Worm (Caenorhabditis elegans): ENCODE data around the gene C50E10.1.
"Not testable (repeated sequence)": the region's sequence is repeated elsewhere in the genome, so short reads cannot be mapped to it uniquely, and the experiment has no call there.

Gene C50E10.1

ce11 chrII:12335430-12335829 lies 33.2 kb upstream of the C50E10.1 start, which contains the start of gene sre-52:
Gene sre-52 (plus strand): TSS chrII:12335730.
- TF ChIP-seq ztf-11 (tag; optimal IDR thresholded peaks at IDR 0.05) = no peak
- TF ChIP-seq lsy-2 (tag; optimal IDR thresholded peaks at IDR 0.05) = no peak
- TF ChIP-seq tbx-8 (GFP tag; optimal IDR thresholded peaks at IDR 0.05) = no peak
- TF ChIP-seq flh-1 (GFP tag; optimal IDR thresholded peaks at IDR 0.05) = no peak
- no peak for TF ChIP-seq unc-39 (tag; optimal IDR thresholded peaks at IDR 0.05)
- no peak for TF ChIP-seq zip-8 (tag; optimal IDR thresholded peaks at IDR 0.05)

ce11 chrII:12332624-12333023 lies 30.4 kb upstream of the C50E10.1 start, which contains the start of gene sre-54:
Gene sre-54 (plus strand): TSS chrII:12332924.
- TF ChIP-seq lin-32 (GFP tag; optimal IDR thresholded peaks at IDR 0.05) = no peak
- TF ChIP-seq zip-8 (tag; optimal IDR thresholded peaks at IDR 0.05) = no peak
- no peak for TF ChIP-seq elt-3 (tag; optimal IDR thresholded peaks at IDR 0.05)
- no peak for TF ChIP-seq lsy-2 (tag; optimal IDR thresholded peaks at IDR 0.05)
- TF ChIP-seq snpc-4 (tag; optimal IDR thresholded peaks at IDR 0.05) = no peak
- no peak for TF ChIP-seq unc-120 (tag; optimal IDR thresholded peaks at IDR 0.05; ENCODE audit: poor library complexity, severe bottlenecking)
- TF ChIP-seq hlh-1 (tag; optimal IDR thresholded peaks at IDR 0.05) = no peak
- TF ChIP-seq nhr-237 (tag; optimal IDR thresholded peaks at IDR 0.05) = no peak
- no peak for TF ChIP-seq bed-3 (GFP tag; optimal IDR thresholded peaks at IDR 0.05)
- no peak for TF ChIP-seq mab-5 (tag; optimal IDR thresholded peaks at IDR 0.05)
- TF ChIP-seq ztf-11 (tag; optimal IDR thresholded peaks at IDR 0.05) = no peak
- TF ChIP-seq sptf-1 (tag; optimal IDR thresholded peaks at IDR 0.05) = no peak
- TF ChIP-seq ces-1 (GFP tag; optimal IDR thresholded peaks at IDR 0.05) = no peak
- TF ChIP-seq ceh-83 (GFP tag; optimal IDR thresholded peaks at IDR 0.05) = no peak

DNA sequence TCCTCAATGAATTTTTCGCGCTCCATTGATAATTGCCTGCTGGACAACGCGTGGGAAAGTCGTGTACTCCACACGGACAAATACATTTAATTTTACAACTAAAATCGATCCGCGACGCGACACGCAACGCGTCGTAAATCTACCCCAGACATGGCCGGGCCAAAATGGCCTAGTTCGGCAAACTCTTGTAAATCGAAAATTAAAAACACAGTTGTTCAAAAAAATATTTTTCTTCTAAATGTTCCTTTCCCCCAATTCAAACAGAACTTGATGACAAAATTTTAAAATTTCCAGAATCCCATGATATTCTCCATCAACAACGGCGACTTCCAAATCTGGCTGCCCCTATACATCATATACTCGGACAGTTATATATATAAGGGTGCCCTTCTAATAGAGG lies 26.7 kb upstream of the C50E10.1 start, which contains the start of gene sre-55:
Gene sre-55, plus strand, starts transcription at position 301 of the 400 bp plus-strand sequence.
- TF ChIP-seq ceh-83 (GFP tag; optimal IDR thresholded peaks at IDR 0.05) = no peak
- no peak for TF ChIP-seq nhr-12 (tag; optimal IDR thresholded peaks at IDR 0.05)
- TF ChIP-seq ztf-11 (tag; optimal IDR thresholded peaks at IDR 0.05) = no peak
- no peak for TF ChIP-seq nhr-237 (tag; optimal IDR thresholded peaks at IDR 0.05)
- no peak for TF ChIP-seq bed-3 (GFP tag; optimal IDR thresholded peaks at IDR 0.05)
- TF ChIP-seq ceh-43 (GFP tag; optimal IDR thresholded peaks at IDR 0.05) = no peak

- TF ChIP-seq unc-39 (tag; optimal IDR thresholded peaks at IDR 0.05) (no peak), tbx-8 (GFP tag; optimal IDR thresholded peaks at IDR 0.05) (no peak), bed-3 (GFP tag; optimal IDR thresholded peaks at IDR 0.05) (no peak)
Measured at ce11 chrII:12324159-12324558, 21.9 kb upstream of the C50E10.1 start, which contains the start of gene sre-56. Gene sre-56 (plus strand): TSS chrII:12324459.

- TF ChIP-seq mep-1 (tag; optimal IDR thresholded peaks at IDR 0.05) (no peak), lsy-2 (tag; optimal IDR thresholded peaks at IDR 0.05) (no peak), M03D4.4 (tag; optimal IDR thresholded peaks at IDR 0.05) (no peak), unc-120 (tag; optimal IDR thresholded peaks at IDR 0.05; ENCODE audit: poor library complexity, severe bottlenecking) (no peak), nhr-12 (tag; optimal IDR thresholded peaks at IDR 0.05) (no peak)
Measured at ce11 chrII:12323305-12323704, 21.1 kb upstream of the C50E10.1 start, which contains the start of gene sre-53. Gene sre-53 (minus strand): TSS chrII:12323405.

- TF ChIP-seq lsy-2, nhr-12, snpc-4 (tag; optimal IDR thresholded peaks at IDR 0.05): not testable (repeated sequence)
Measured at ce11 chrII:12318541-12318940, 16.3 kb upstream of the C50E10.1 start, which contains the start of gene sre-49. Gene sre-49 (plus strand): TSS chrII:12318841.

DNA sequence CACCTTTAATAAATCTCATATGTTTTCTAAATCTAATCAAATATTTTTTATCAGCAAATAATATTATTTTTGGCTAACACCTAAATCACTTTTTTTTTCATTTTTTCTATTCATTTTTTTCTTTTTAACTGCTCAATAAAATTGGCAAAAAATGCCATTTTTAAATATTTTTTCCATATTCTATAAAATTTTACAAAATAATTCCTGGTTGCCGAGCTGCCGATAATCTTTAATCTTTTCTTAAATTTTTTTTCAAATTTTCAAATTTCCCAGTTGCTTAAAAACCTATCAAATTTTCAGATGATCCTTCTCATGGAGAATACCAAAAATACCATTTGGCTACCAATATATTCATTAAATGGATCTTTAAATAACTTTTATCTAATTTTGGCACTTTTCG lies 9.3 kb upstream of the C50E10.1 start, which contains the start of gene sre-51:
Gene sre-51, plus strand, starts transcription at position 301 of the 400 bp plus-strand sequence.
- no peak for TF ChIP-seq mep-1 (tag; optimal IDR thresholded peaks at IDR 0.05)
- no peak for TF ChIP-seq zip-8 (tag; optimal IDR thresholded peaks at IDR 0.05)
- no peak for TF ChIP-seq tbx-8 (GFP tag; optimal IDR thresholded peaks at IDR 0.05)
- TF ChIP-seq lin-13 (tag; optimal IDR thresholded peaks at IDR 0.05) = no peak
- no peak for TF ChIP-seq ceh-39 (tag; optimal IDR thresholded peaks at IDR 0.05)
- no peak for TF ChIP-seq ceh-83 (GFP tag; optimal IDR thresholded peaks at IDR 0.05)
- no peak for TF ChIP-seq cnd-1 (tag; optimal IDR thresholded peaks at IDR 0.05)
- TF ChIP-seq snpc-4 (tag; optimal IDR thresholded peaks at IDR 0.05) = no peak
- no peak for TF ChIP-seq blmp-1 (tag; optimal IDR thresholded peaks at IDR 0.05)
- TF ChIP-seq mab-5 (tag; optimal IDR thresholded peaks at IDR 0.05) = no peak
- TF ChIP-seq nhr-28 (tag; optimal IDR thresholded peaks at IDR 0.05) = no peak
- no peak for TF ChIP-seq M03D4.4 (tag; optimal IDR thresholded peaks at IDR 0.05)
- no peak for TF ChIP-seq hlh-1 (tag; optimal IDR thresholded peaks at IDR 0.05)
- TF ChIP-seq lin-32 (GFP tag; optimal IDR thresholded peaks at IDR 0.05) = no peak
- no peak for TF ChIP-seq elt-1 (tag; optimal IDR thresholded peaks at IDR 0.05; ENCODE audit: borderline replicate concordance, insufficient read depth)
- no peak for TF ChIP-seq pha-4 (tag; optimal IDR thresholded peaks at IDR 0.05)
- TF ChIP-seq sptf-1 (tag; optimal IDR thresholded peaks at IDR 0.05) = no peak
- TF ChIP-seq unc-62 (GFP tag; optimal IDR thresholded peaks at IDR 0.05) = no peak
